Fruit fly (Drosophila melanogaster): Measurements from ENCODE around the gene CG32532.
A peak's percentile ranks its signal among the peaks of the same experiment; 100 is the strongest.

The CG32532 gene

dm6 chrX:19579648-19580301 is 32.5 kb upstream of the CG32532 start, which contains the start of gene Tao (continued):
- TF ChIP-seq Eip74EF (GFP tag; optimal IDR thresholded peaks at IDR 0.05) (no peak), CG10267 (tag; optimal IDR thresholded peaks at IDR 0.05) (peak; percentile 37), pnt (GFP tag; optimal IDR thresholded peaks at IDR 0.05) (no peak), dysf (GFP tag; IDR thresholded peaks at IDR 0.05) (no peak), CG11504 (tag; optimal IDR thresholded peaks at IDR 0.05) (no peak), YL-1 (GFP tag; optimal IDR thresholded peaks at IDR 0.05) (no peak), CG9215 (GFP tag; IDR thresholded peaks at IDR 0.05) (no peak), CG9437 (GFP tag; optimal IDR thresholded peaks at IDR 0.05) (peak; percentile 21), klu (GFP tag; IDR thresholded peaks at IDR 0.05) (no peak), CG11247 (GFP tag; IDR thresholded peaks at IDR 0.05) (no peak), onecut (GFP tag; IDR thresholded peaks at IDR 0.05) (no peak), CG7928 (GFP tag; optimal IDR thresholded peaks at IDR 0.05) (no peak), sob (GFP tag; IDR thresholded peaks at IDR 0.05) (no peak), nerfin-1 (tag; optimal IDR thresholded peaks at IDR 0.05) (no peak), amos (GFP tag; IDR thresholded peaks at IDR 0.05; ENCODE audit: partially characterized antibody) (peak; percentile 79), gfzf (GFP tag; optimal IDR thresholded peaks at IDR 0.05) (peak; percentile 78), CG2889 (GFP tag; IDR thresholded peaks at IDR 0.05) (no peak), CG9797 (GFP tag; optimal IDR thresholded peaks at IDR 0.05) (peak; percentile 72), odd (GFP tag; optimal IDR thresholded peaks at IDR 0.05) (no peak), Taf1 (GFP tag; IDR thresholded peaks at IDR 0.05) (no peak), Dp (GFP tag; optimal IDR thresholded peaks at IDR 0.05) (peak; percentile 72), gcm2 (GFP tag; optimal IDR thresholded peaks at IDR 0.05) (no peak), CG1792 (GFP tag; optimal IDR thresholded peaks at IDR 0.05) (no peak), z (GFP tag; IDR thresholded peaks at IDR 0.05) (no peak), BEAF-32 (GFP tag; optimal IDR thresholded peaks at IDR 0.05) (peak; percentile 90), CG15011 (GFP tag; optimal IDR thresholded peaks at IDR 0.05) (no peak), stc (GFP tag; IDR thresholded peaks at IDR 0.05) (no peak), CG3726 (GFP tag; IDR thresholded peaks at IDR 0.05) (no peak), Max (GFP tag; optimal IDR thresholded peaks at IDR 0.05) (peak; percentile 21), dimm (GFP tag; IDR thresholded peaks at IDR 0.05) (no peak), vnd (GFP tag; IDR thresholded peaks at IDR 0.05; ENCODE audit: partially characterized antibody) (peak; percentile 89), CG14710 (tag; optimal IDR thresholded peaks at IDR 0.05) (peak; percentile 58), vfl (GFP tag; optimal IDR thresholded peaks at IDR 0.05) (no peak), ab (GFP tag; optimal IDR thresholded peaks at IDR 0.05) (no peak), pum (GFP tag; optimal IDR thresholded peaks at IDR 0.05) (no peak), CG6683 (GFP tag; optimal IDR thresholded peaks at IDR 0.05) (no peak), Hmr (GFP tag; optimal IDR thresholded peaks at IDR 0.05) (no peak), Hsf (GFP tag; optimal IDR thresholded peaks at IDR 0.05) (no peak), CG17361 (GFP tag; IDR thresholded peaks at IDR 0.05) (peak; percentile 40; the same call in 1 of the 3 replicates), Gug (GFP tag; IDR thresholded peaks at IDR 0.05) (no peak), zen2 (GFP tag; IDR thresholded peaks at IDR 0.05; ENCODE audit: partially characterized antibody) (peak; percentile 74; the same call in 2 of the 3 replicates), fd102C (GFP tag; optimal IDR thresholded peaks at IDR 0.05) (no peak), gem (tag; optimal IDR thresholded peaks at IDR 0.05) (no peak), CG31224 (GFP tag; IDR thresholded peaks at IDR 0.05) (no peak), jumu (GFP tag; optimal IDR thresholded peaks at IDR 0.05) (no peak), CG32532 (GFP tag; IDR thresholded peaks at IDR 0.05) (no peak), Blimp-1 (GFP tag; optimal IDR thresholded peaks at IDR 0.05) (no peak), Ets97D (GFP tag; optimal IDR thresholded peaks at IDR 0.05) (peak; percentile 82), CG14965 (GFP tag; optimal IDR thresholded peaks at IDR 0.05; ENCODE audit: borderline replicate concordance) (no peak), Scr (GFP tag; IDR thresholded peaks at IDR 0.05; ENCODE audit: partially characterized antibody) (peak; percentile 91)

All from whole organism, embryonic.